Worm (Caenorhabditis elegans) whole organism, L1 larva: ENCODE measurements around the gene ZK1058.9.

Source experiments
- ceh-63 ChIP-seq: fragments of 200-800 bp; sonication (Bioruptor generic); optimal IDR thresholded peaks from 2 replicates; lab custom pipeline; 2018; ENCODE audit warnings: mild to moderate bottlenecking, missing genetic modification characterization, missing compliant biosample characterization
- ceh-82 ChIP-seq, 3 experiments: fragments of 150-350 bp in 1 of 3; sonication (generic microtip) in 2 of 3; optimal IDR thresholded peaks; 2 replicates each; lab custom pipeline; 2014 to 2017; ENCODE audit warnings: missing biosample characterization in 3 of 3, missing genetic modification characterization in 3 of 3
- fkh-10 ChIP-seq: sonication (generic microtip); optimal IDR thresholded peaks from 2 replicates; lab custom pipeline; 2017; ENCODE audit warnings: missing biosample characterization, missing genetic modification reagents, missing genetic modification characterization
- irx-1 ChIP-seq: sonication (generic microtip); optimal IDR thresholded peaks from 2 replicates; lab custom pipeline; 2016; ENCODE audit warnings: missing genetic modification characterization, missing compliant biosample characterization
- lin-13 ChIP-seq: fragments of 150-350 bp; optimal IDR thresholded peaks from 2 replicates; lab custom pipeline; 2014; ENCODE audit warnings: missing biosample characterization, missing genetic modification reagents, missing genetic modification characterization
- lsy-2 ChIP-seq, 2 experiments: fragments of 150-350 bp; optimal IDR thresholded peaks; 2 replicates each; lab custom pipeline; 2014; ENCODE audit warnings: missing biosample characterization in 2 of 2, missing genetic modification characterization in 2 of 2
- mdl-1 ChIP-seq, 2 experiments: fragments of 150-350 bp; optimal IDR thresholded peaks; 2 replicates each; lab custom pipeline; 2014 to 2017; ENCODE audit warnings: missing biosample characterization in 2 of 2, missing genetic modification characterization in 2 of 2, inconsistent platforms in 1 of 2
- nhr-76 ChIP-seq: sonication (generic microtip); optimal IDR thresholded peaks from 2 replicates; lab custom pipeline; 2017; ENCODE audit warnings: missing biosample characterization, missing genetic modification characterization
- nhr-77 ChIP-seq: fragments of 150-350 bp; optimal IDR thresholded peaks from 2 replicates; lab custom pipeline; 2014; ENCODE audit warnings: missing biosample characterization, missing genetic modification characterization
- nhr-84 ChIP-seq: sonication (generic microtip); optimal IDR thresholded peaks from 2 replicates; lab custom pipeline; 2017; ENCODE audit warnings: missing biosample characterization, missing genetic modification characterization
- pag-3 ChIP-seq: sonication (generic microtip); optimal IDR thresholded peaks from 2 replicates; lab custom pipeline; 2017; ENCODE audit warnings: missing genetic modification characterization, mild to moderate bottlenecking, missing compliant biosample characterization, antibody characterized with exemption, borderline replicate concordance; ENCODE audit not compliant: insufficient read depth
- pqm-1 ChIP-seq: sonication (generic microtip); optimal IDR thresholded peaks from 3 replicates; lab custom pipeline; 2017; ENCODE audit warnings: missing biosample characterization, missing genetic modification characterization
- unc-62 ChIP-seq: fragments of 150-350 bp; optimal IDR thresholded peaks from 2 replicates; lab custom pipeline; 2014; ENCODE audit warnings: missing biosample characterization, missing genetic modification reagents, missing genetic modification characterization
- zag-1 ChIP-seq: fragments of 150-350 bp; optimal IDR thresholded peaks from 2 replicates; lab custom pipeline; 2014; ENCODE audit warnings: missing biosample characterization, missing genetic modification characterization

ce11 chrIII:3914049-3914448 lies 12.0 kb downstream of the ZK1058.9 start, which contains the start of gene pat-3:
- TF ChIP-seq ceh-63 (GFP tag; lab: Kevin White, UChicago) (no peak), unc-62 (GFP tag; lab: Kevin White, UChicago) (no peak), lin-13 (GFP tag; lab: Kevin White, UChicago) (no peak), lsy-2 (tag; optimal IDR thresholded peaks at IDR 0.05; lab: Kevin White, UChicago) (no peak), mdl-1 (tag; optimal IDR thresholded peaks at IDR 0.05; lab: Kevin White, UChicago) (no peak), zag-1 (no peak), nhr-84 (tag; lab: Kevin White, UChicago) (no peak), nhr-76 (tag; lab: Kevin White, UChicago) (no peak), pqm-1 (tag; lab: Kevin White, UChicago) (no peak), nhr-77 (tag; lab: Kevin White, UChicago) (no peak), pag-3 (tag; lab: Kevin White, UChicago) (no peak), ceh-82 (tag; optimal IDR thresholded peaks at IDR 0.05; lab: Kevin White, UChicago) (no peak), irx-1 (no peak), fkh-10 (no peak)
